Worm (Caenorhabditis elegans) whole organism, young adult: ENCODE results near the gene dnj-3.

Source experiments
- F55B11.4 ChIP-seq: sonication (generic microtip); optimal IDR thresholded peaks from 2 replicates; lab custom pipeline; 2016; ENCODE audit warnings: missing compliant biosample characterization, missing genetic modification characterization, borderline replicate concordance; ENCODE audit not compliant: insufficient read depth
- Y53G8AR.9 ChIP-seq: fragments of 200-800 bp; sonication (Bioruptor generic); conservative IDR thresholded peaks from 2 replicates; pipeline ENCODE4 v1.3.6; 2022; ENCODE audit warnings: missing genetic modification reagents, missing genetic modification characterization, missing compliant biosample characterization
- ama-1 ChIP-seq, 3 experiments: fragments of 150-350 bp in 1 of 3; sonication (generic microtip) in 2 of 3; optimal IDR thresholded peaks; 2 replicates each; lab custom pipeline; 2014 to 2018; ENCODE audit warnings: missing biosample characterization in 2 of 3, missing genetic modification characterization in 2 of 3, missing genetic modification reagents in 2 of 3
- attf-3 ChIP-seq: fragments of 200-800 bp; sonication (Bioruptor generic); conservative IDR thresholded peaks from 2 replicates; pipeline ENCODE4 v1.3.6; 2022; ENCODE audit warnings: missing genetic modification reagents, missing genetic modification characterization, missing compliant biosample characterization
- cebp-2 ChIP-seq: fragments of 200-800 bp; sonication (Bioruptor generic); IDR thresholded peaks from 2 replicates; pipeline ENCODE4 v1.3.6; 2022; ENCODE audit warnings: missing genetic modification characterization, missing compliant biosample characterization
- ceh-91 ChIP-seq: fragments of 200-800 bp; sonication (Bioruptor generic); IDR thresholded peaks from 2 replicates; pipeline ENCODE4 v1.3.6; 2022; ENCODE audit warnings: missing genetic modification reagents, missing genetic modification characterization, missing compliant biosample characterization
- him-1 ChIP-seq: sonication (generic microtip); optimal IDR thresholded peaks from 2 replicates; lab custom pipeline; 2016; ENCODE audit warnings: missing genotype, missing genetic modification reagents, missing genetic modification characterization, missing compliant biosample characterization
- hlh-26 ChIP-seq: fragments of 200-800 bp; sonication (Bioruptor generic); conservative IDR thresholded peaks from 2 replicates; pipeline ENCODE4 v1.3.6; 2022; ENCODE audit warnings: missing genetic modification reagents, missing genetic modification characterization, missing compliant biosample characterization
- hmg-1.2 ChIP-seq: fragments of 200-800 bp; sonication (Bioruptor generic); IDR thresholded peaks from 2 replicates; pipeline ENCODE4 v1.3.6; 2022; ENCODE audit warnings: missing genetic modification reagents, missing genetic modification characterization, missing compliant biosample characterization
- lag-1 ChIP-seq: fragments of 200-800 bp; sonication (Bioruptor generic); IDR thresholded peaks from 2 replicates; pipeline ENCODE4 v1.3.6; 2022; ENCODE audit warnings: missing genetic modification reagents, missing genetic modification characterization, missing compliant biosample characterization
- nfya-1 ChIP-seq: sonication (generic microtip); optimal IDR thresholded peaks from 2 replicates; lab custom pipeline; 2017; ENCODE audit warnings: antibody characterized with exemption, missing compliant biosample characterization, missing genetic modification characterization, borderline replicate concordance; ENCODE audit not compliant: insufficient read depth
- unc-130 ChIP-seq: sonication (generic microtip); optimal IDR thresholded peaks from 2 replicates; lab custom pipeline; 2016; ENCODE audit warnings: missing genetic modification reagents, missing genetic modification characterization, missing compliant biosample characterization
- unc-62 ChIP-seq: fragments of 150-350 bp; optimal IDR thresholded peaks from 2 replicates; lab custom pipeline; 2014; ENCODE audit warnings: missing biosample characterization, missing genetic modification reagents, missing genetic modification characterization

- TF ChIP-seq lag-1: no peak
- TF ChIP-seq ama-1 (optimal IDR thresholded peaks at IDR 0.05; lab: Kevin White, UChicago): peak; percentile 68
- peak in 1 of 2 experiments; percentile 80 for TF ChIP-seq ama-1 (GFP tag; optimal IDR thresholded peaks at IDR 0.05; lab: Kevin White, UChicago)
- TF ChIP-seq F55B11.4 (tag; lab: Kevin White, UChicago): no peak
- no peak for TF ChIP-seq unc-62 (GFP tag; lab: Kevin White, UChicago)
- no peak for TF ChIP-seq him-1 (tag; lab: Kevin White, UChicago)
- no peak for TF ChIP-seq unc-130
- no peak for TF ChIP-seq hlh-26
- peak; percentile 40 for TF ChIP-seq hmg-1.2 (GFP tag; lab: Robert Waterston, UW)
- peak; percentile 55 for TF ChIP-seq Y53G8AR.9
- 0 out of 2 replicates have a peak, but pooled peaks have one; percentile 35 for TF ChIP-seq cebp-2 (GFP tag; lab: Robert Waterston, UW)
- TF ChIP-seq ceh-91 (GFP tag; lab: Robert Waterston, UW): no peak
- no peak for TF ChIP-seq nfya-1 (tag; lab: Kevin White, UChicago)
- TF ChIP-seq attf-3 (GFP tag; lab: Robert Waterston, UW): no peak
Observed at ce11 chrV:15083659-15084058, 15.2 kb downstream of the dnj-3 start.
